Worm (Caenorhabditis elegans) whole organism, L1 larva: ENCODE measurements around the gene algn-5.

Experiments used
- C04F5.9 ChIP-seq: sonication (generic microtip); optimal IDR thresholded peaks from 2 replicates; lab custom pipeline; 2016; ENCODE audit warnings: missing genetic modification characterization, missing compliant biosample characterization
- efl-1 ChIP-seq, 4 experiments: fragments of 150-350 bp; optimal IDR thresholded peaks in 3 of 4; peaks in 1 of 4; 1 replicate in 1 of 4; 2 replicates in 3 of 4; lab custom pipeline; 2014; ENCODE audit warnings: missing biosample characterization in 2 of 4, missing genetic modification characterization in 2 of 4, missing genetic modification reagents in 2 of 4
- hlh-4 ChIP-seq: sonication (generic microtip); optimal IDR thresholded peaks from 2 replicates; lab custom pipeline; 2016; ENCODE audit warnings: mild to moderate bottlenecking, missing genetic modification characterization, missing compliant biosample characterization
- rnt-1 ChIP-seq: sonication (generic microtip); optimal IDR thresholded peaks from 2 replicates; lab custom pipeline; 2016; ENCODE audit warnings: mild to moderate bottlenecking, missing genetic modification characterization, moderate library complexity, missing compliant biosample characterization
- sox-4 ChIP-seq: sonication (generic microtip); optimal IDR thresholded peaks from 2 replicates; lab custom pipeline; 2016; ENCODE audit warnings: missing genetic modification characterization, missing compliant biosample characterization
- unc-62 ChIP-seq: fragments of 150-350 bp; optimal IDR thresholded peaks from 2 replicates; lab custom pipeline; 2014; ENCODE audit warnings: missing biosample characterization, missing genetic modification reagents, missing genetic modification characterization

algn-5 gene

DNA sequence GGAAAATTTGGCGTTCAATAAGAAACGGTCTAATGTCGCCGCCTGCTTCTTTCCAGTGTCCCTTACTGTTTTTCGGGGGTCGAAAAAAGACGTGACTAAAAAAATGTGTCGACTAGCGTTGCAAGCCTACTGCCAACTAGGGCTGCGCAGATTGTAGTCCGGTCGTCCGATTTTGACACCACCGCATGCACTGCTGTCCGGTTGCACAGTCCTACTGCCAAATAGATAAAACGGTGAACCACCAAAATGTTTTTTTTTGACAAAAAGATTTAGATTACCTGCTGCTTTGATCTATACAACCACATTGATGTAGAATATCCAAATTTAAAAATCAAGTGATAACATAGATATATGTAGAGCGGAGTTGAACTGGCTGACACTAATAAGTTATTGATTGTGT, 53.0 kb downstream of the algn-5 start:
- TF ChIP-seq C04F5.9 (no peak), efl-1 (optimal IDR thresholded peaks at IDR 0.05; lab: Kevin White, UChicago) (no peak), efl-1 (GFP tag; optimal IDR thresholded peaks at IDR 0.05 in 1 of 2; lab: Kevin White, UChicago) (peak in 1 of 2 experiments; percentile 13), sox-4 (tag; lab: Kevin White, UChicago) (no peak), unc-62 (GFP tag; lab: Kevin White, UChicago) (no peak), rnt-1 (no peak), hlh-4 (tag; lab: Kevin White, UChicago) (no peak)
